Fruit fly (Drosophila melanogaster): ENCODE data around the gene PyK.

The PyK gene

dm6 chr3R:22410537-22411360 lies 43.4 kb downstream of the PyK start, which contains the start of the genes CG13850 and lqfR (continued):
- TF ChIP-seq her (GFP tag; optimal IDR thresholded peaks at IDR 0.05): peak; percentile 52
- peak; percentile 36 for TF ChIP-seq NC2α (GFP tag; optimal IDR thresholded peaks at IDR 0.05)
- peak; percentile 44 for TF ChIP-seq CG8281 (tag; optimal IDR thresholded peaks at IDR 0.05)
- TF ChIP-seq CG3065 (GFP tag; optimal IDR thresholded peaks at IDR 0.05): peak; percentile 21
- peak; percentile 50 for TF ChIP-seq Sry-δ (GFP tag; optimal IDR thresholded peaks at IDR 0.05)
- TF ChIP-seq CoRest (tag; optimal IDR thresholded peaks at IDR 0.05): peak; percentile 88
- no peak; the same call in 1 of the 2 replicates for TF ChIP-seq stc (GFP tag; IDR thresholded peaks at IDR 0.05)
- TF ChIP-seq Mrtf (GFP tag; IDR thresholded peaks at IDR 0.05): peak; percentile 40; the same call in 1 of the 3 replicates
- no peak for TF ChIP-seq Trl (optimal IDR thresholded peaks at IDR 0.05)
- peak; percentile 83 for TF ChIP-seq Trl (GFP tag; optimal IDR thresholded peaks at IDR 0.05)
- peak; percentile 14; the same call in 1 of the 3 replicates for TF ChIP-seq zfh1 (GFP tag; IDR thresholded peaks at IDR 0.05)
- peak; percentile 6 for TF ChIP-seq CG6854 (GFP tag; optimal IDR thresholded peaks at IDR 0.05)
- TF ChIP-seq insv (GFP tag; optimal IDR thresholded peaks at IDR 0.05): peak in 1 of 2 experiments; percentile 16
- TF ChIP-seq tll (GFP tag; optimal IDR thresholded peaks at IDR 0.05): peak in 1 of 2 experiments; percentile 30
- no peak for TF ChIP-seq Sox102F (GFP tag; optimal IDR thresholded peaks at IDR 0.05)
- no peak for TF ChIP-seq gce (GFP tag; IDR thresholded peaks at IDR 0.05)
- 0 out of 2 replicates have a peak, but pooled peaks have one; percentile 18 for TF ChIP-seq Oaz (GFP tag; IDR thresholded peaks at IDR 0.05)
- TF ChIP-seq CG1529 (GFP tag; optimal IDR thresholded peaks at IDR 0.05): peak; percentile 44
- no peak for TF ChIP-seq CG4730 (GFP tag; IDR thresholded peaks at IDR 0.05)
- no peak for TF ChIP-seq cas (GFP tag; IDR thresholded peaks at IDR 0.05)
- TF ChIP-seq da (GFP tag; optimal IDR thresholded peaks at IDR 0.05): peak; percentile 47
- no peak; the same call in 1 of the 2 replicates for TF ChIP-seq Ada2b (GFP tag; IDR thresholded peaks at IDR 0.05)
- peak; percentile 71 for TF ChIP-seq az2 (GFP tag; optimal IDR thresholded peaks at IDR 0.05)
- peak; percentile 79 for TF ChIP-seq maf-S (GFP tag; optimal IDR thresholded peaks at IDR 0.05)
- no peak for TF ChIP-seq dati (GFP tag; IDR thresholded peaks at IDR 0.05)
- TF ChIP-seq CG9437 (GFP tag; optimal IDR thresholded peaks at IDR 0.05): peak; percentile 72
- TF ChIP-seq sc (optimal IDR thresholded peaks at IDR 0.05): no peak
- TF ChIP-seq sc (GFP tag; optimal IDR thresholded peaks at IDR 0.05): peak; percentile 52
- TF ChIP-seq CG7372 (GFP tag; IDR thresholded peaks at IDR 0.05): peak; percentile 46; the same call in 1 of the 2 replicates
- TF ChIP-seq CG10959 (GFP tag; IDR thresholded peaks at IDR 0.05): no peak
- TF ChIP-seq TFAM (GFP tag; optimal IDR thresholded peaks at IDR 0.05): no peak
- no peak for TF ChIP-seq hbn (GFP tag; IDR thresholded peaks at IDR 0.05; ENCODE audit: partially characterized antibody)
- peak; percentile 91 for TF ChIP-seq CG17361 (GFP tag; IDR thresholded peaks at IDR 0.05)
- TF ChIP-seq CG11560 (tag; IDR thresholded peaks at IDR 0.05): no peak; the same call in 2 of the 3 replicates
- TF ChIP-seq lola (GFP tag; optimal IDR thresholded peaks at IDR 0.05): peak in 1 of 3 experiments; percentile 73
- peak; percentile 38 for TF ChIP-seq ATbp (GFP tag; optimal IDR thresholded peaks at IDR 0.05)
- no peak for TF ChIP-seq lov (optimal IDR thresholded peaks at IDR 0.05)
- no peak for TF ChIP-seq lov (GFP tag; IDR thresholded peaks at IDR 0.05)
- peak; percentile 70 for TF ChIP-seq repo (GFP tag; optimal IDR thresholded peaks at IDR 0.05)
- no peak for TF ChIP-seq sqz (GFP tag; optimal IDR thresholded peaks at IDR 0.05)
- TF ChIP-seq Hr51 (GFP tag; optimal IDR thresholded peaks at IDR 0.05): peak in 1 of 2 experiments; percentile 80
- peak; percentile 58 for TF ChIP-seq CG10462 (GFP tag; optimal IDR thresholded peaks at IDR 0.05)
- TF ChIP-seq Med (GFP tag): peak; percentile 96
- no peak for TF ChIP-seq Rx (GFP tag; IDR thresholded peaks at IDR 0.05)
- TF ChIP-seq CG6683 (GFP tag; optimal IDR thresholded peaks at IDR 0.05): peak; percentile 45
- peak; percentile 65 for TF ChIP-seq CG16863 (GFP tag; optimal IDR thresholded peaks at IDR 0.05)
- TF ChIP-seq CG12071 (GFP tag; optimal IDR thresholded peaks at IDR 0.05): no peak
- peak; percentile 78 for TF ChIP-seq ind (GFP tag; optimal IDR thresholded peaks at IDR 0.05)
- TF ChIP-seq Rfx (GFP tag; IDR thresholded peaks at IDR 0.05): peak; percentile 86
- no peak for TF ChIP-seq Bgb (GFP tag; IDR thresholded peaks at IDR 0.05; ENCODE audit: partially characterized antibody)

Measured in whole organism, embryonic.